Worm (Caenorhabditis elegans): ENCODE data around the gene T05H10.4.

Gene T05H10.4

DNA sequence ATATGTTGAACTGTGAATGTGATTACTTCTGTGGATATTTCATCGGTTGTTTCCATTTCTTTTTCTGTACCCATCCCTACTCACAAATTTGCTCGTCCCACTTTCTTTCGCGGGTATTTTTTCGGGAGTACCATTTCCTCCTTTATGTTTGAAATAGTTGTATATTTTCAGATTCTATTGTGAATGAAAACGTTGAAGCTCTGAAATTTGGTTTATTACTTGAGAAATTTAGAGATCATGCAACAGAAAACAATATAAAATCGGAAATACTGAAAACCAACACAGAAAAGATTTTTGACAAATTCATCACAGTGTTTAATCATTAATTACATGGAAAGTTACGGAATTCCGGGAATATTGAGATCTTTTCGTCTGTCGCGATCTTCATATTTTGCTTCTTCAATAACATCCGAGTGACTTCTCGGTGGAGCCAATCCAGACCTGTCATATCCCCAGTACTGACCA is 32.3 kb upstream of the T05H10.4 start:
- peak; percentile 21 for TF ChIP-seq nhr-25 (tag; optimal IDR thresholded peaks at IDR 0.05)
- no peak for TF ChIP-seq lsy-12 (tag; optimal IDR thresholded peaks at IDR 0.05)
- peak; percentile 6 for TF ChIP-seq nhr-23 (tag; optimal IDR thresholded peaks at IDR 0.05)
- TF ChIP-seq lin-39 (tag; optimal IDR thresholded peaks at IDR 0.05): no peak
- no peak for TF ChIP-seq ceh-82 (tag; optimal IDR thresholded peaks at IDR 0.05)
- TF ChIP-seq ztf-4 (tag; optimal IDR thresholded peaks at IDR 0.05): peak; percentile 73
- TF ChIP-seq nhr-76 (tag; optimal IDR thresholded peaks at IDR 0.05): no peak
- TF ChIP-seq pqm-1 (tag; optimal IDR thresholded peaks at IDR 0.05): no peak
- no peak for TF ChIP-seq hmg-11 (tag; optimal IDR thresholded peaks at IDR 0.05)
- TF ChIP-seq ama-1 (optimal IDR thresholded peaks at IDR 0.05): peak; percentile 42
- no peak for TF ChIP-seq egl-5 (tag; optimal IDR thresholded peaks at IDR 0.05)
- peak; percentile 6 for TF ChIP-seq elt-2 (tag; optimal IDR thresholded peaks at IDR 0.05)
- TF ChIP-seq sea-2 (GFP tag; optimal IDR thresholded peaks at IDR 0.05): no peak
- no peak for TF ChIP-seq nhr-77 (tag; optimal IDR thresholded peaks at IDR 0.05)
- TF ChIP-seq nhr-11 (tag; optimal IDR thresholded peaks at IDR 0.05): no peak
- peak; percentile 34 for TF ChIP-seq nhr-43 (tag; optimal IDR thresholded peaks at IDR 0.05; ENCODE audit: poor library complexity, severe bottlenecking)
- no peak for TF ChIP-seq ceh-16 (tag; optimal IDR thresholded peaks at IDR 0.05)
- no peak for TF ChIP-seq ceh-28 (tag; optimal IDR thresholded peaks at IDR 0.05)
- TF ChIP-seq mdl-1 (tag; optimal IDR thresholded peaks at IDR 0.05): no peak
- TF ChIP-seq eor-1 (tag; optimal IDR thresholded peaks at IDR 0.05): no peak
- TF ChIP-seq fkh-2 (tag; optimal IDR thresholded peaks at IDR 0.05): no peak
- no peak for TF ChIP-seq ztf-11 (tag; optimal IDR thresholded peaks at IDR 0.05)
- no peak for TF ChIP-seq tbx-2 (tag; optimal IDR thresholded peaks at IDR 0.05)
- TF ChIP-seq nhr-237 (tag; optimal IDR thresholded peaks at IDR 0.05): no peak
- no peak for TF ChIP-seq unc-62 (GFP tag; optimal IDR thresholded peaks at IDR 0.05)

DNA sequence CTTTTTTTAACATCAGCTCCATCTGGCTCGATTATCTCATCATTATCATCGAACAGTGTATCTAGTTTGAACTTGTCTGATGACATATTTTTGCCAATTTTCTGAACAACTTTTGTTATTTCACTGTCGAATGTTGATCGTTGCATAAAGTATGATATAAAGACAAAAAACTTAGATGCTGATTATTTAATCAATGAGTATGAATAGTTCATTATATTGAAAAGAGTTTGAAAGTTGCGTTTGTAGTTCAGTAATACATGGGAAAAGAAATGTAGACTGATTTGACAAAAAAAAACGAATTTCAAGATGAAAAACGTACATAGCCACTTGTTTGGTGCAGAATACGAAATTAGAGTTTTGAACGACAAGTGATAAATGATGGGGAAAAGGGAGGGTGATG is 30.5 kb upstream of the T05H10.4 start, which contains the start of gene hda-2:
Gene hda-2 (minus strand): TSS at position 101 of the 400 bp plus-strand sequence.
- TF ChIP-seq fkh-10 (GFP tag; optimal IDR thresholded peaks at IDR 0.05): no peak
- TF ChIP-seq egl-27 (tag; optimal IDR thresholded peaks at IDR 0.05): no peak
- no peak for TF ChIP-seq nhr-43 (tag; optimal IDR thresholded peaks at IDR 0.05; ENCODE audit: poor library complexity, severe bottlenecking)
- TF ChIP-seq mml-1 (tag; optimal IDR thresholded peaks at IDR 0.05): no peak
- no peak for TF ChIP-seq nhr-67 (tag; optimal IDR thresholded peaks at IDR 0.05)
- TF ChIP-seq fkh-2 (tag; optimal IDR thresholded peaks at IDR 0.05): no peak
- no peak for TF ChIP-seq ama-1 (optimal IDR thresholded peaks at IDR 0.05)
- no peak for TF ChIP-seq ZK546.5 (tag; optimal IDR thresholded peaks at IDR 0.05)
- TF ChIP-seq ceh-9 (tag; optimal IDR thresholded peaks at IDR 0.05): no peak
- no peak for TF ChIP-seq aly-2 (tag; optimal IDR thresholded peaks at IDR 0.05)
- TF ChIP-seq mdl-1 (tag; optimal IDR thresholded peaks at IDR 0.05): no peak
- no peak for TF ChIP-seq eor-1 (tag; optimal IDR thresholded peaks at IDR 0.05)

DNA sequence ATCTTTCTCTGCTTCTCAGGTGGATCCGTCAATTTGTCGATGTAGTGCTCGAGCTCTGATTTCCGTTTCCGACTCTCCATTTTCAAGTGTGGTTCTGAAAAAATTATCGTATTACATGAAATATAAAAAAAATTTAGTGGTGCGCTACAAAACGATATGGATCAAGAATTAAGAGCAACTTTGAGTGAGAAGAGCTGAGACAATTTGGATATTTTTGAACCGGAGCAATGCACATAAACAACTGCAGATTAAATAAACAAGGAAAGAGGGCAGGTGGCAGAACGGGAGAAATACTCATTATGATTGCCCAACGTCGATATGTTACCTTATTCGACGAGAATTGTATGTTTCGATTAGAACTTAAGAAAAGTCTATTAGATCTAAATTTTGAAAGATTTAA is 25.3 kb upstream of the T05H10.4 start, which contains the start of gene swsn-7:
Gene swsn-7 (minus strand): TSS at position 101 of the 400 bp plus-strand sequence.
- no peak for TF ChIP-seq ceh-28 (tag; optimal IDR thresholded peaks at IDR 0.05)

DNA sequence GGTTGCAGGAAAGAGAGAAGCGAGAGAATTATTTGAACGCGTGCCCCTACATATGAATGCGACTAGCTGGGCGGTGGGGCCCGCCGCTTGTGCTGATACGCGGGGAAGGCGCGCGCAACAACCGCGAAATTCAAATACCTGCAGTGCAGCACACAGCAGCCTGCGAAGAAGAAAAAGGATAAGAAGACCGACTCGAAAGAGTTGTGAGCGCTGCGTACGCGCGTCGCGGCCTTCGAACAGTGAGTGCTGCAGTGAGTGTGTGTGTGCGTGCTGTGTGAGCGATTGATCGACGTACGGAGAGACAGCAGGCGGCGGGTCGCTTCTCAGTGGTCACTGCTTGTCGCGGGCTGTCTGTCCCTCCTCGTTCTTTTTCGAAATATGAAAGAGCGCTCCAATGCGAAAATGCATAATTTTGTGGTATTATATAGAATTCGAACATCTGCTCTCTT is 24.7 kb upstream of the T05H10.4 start:
- peak; percentile 36 for TF ChIP-seq fos-1 (tag; optimal IDR thresholded peaks at IDR 0.05)
- no peak for TF ChIP-seq nhr-28 (tag; optimal IDR thresholded peaks at IDR 0.05)
- peak; percentile 70 for TF ChIP-seq nhr-23 (tag; optimal IDR thresholded peaks at IDR 0.05)
- no peak for TF ChIP-seq nhr-76 (tag; optimal IDR thresholded peaks at IDR 0.05)
- TF ChIP-seq ztf-11 (tag; optimal IDR thresholded peaks at IDR 0.05): no peak
- TF ChIP-seq ZK546.5 (tag; optimal IDR thresholded peaks at IDR 0.05): no peak
- TF ChIP-seq ceh-28 (tag; optimal IDR thresholded peaks at IDR 0.05): peak; percentile 78
- TF ChIP-seq unc-62 (GFP tag; optimal IDR thresholded peaks at IDR 0.05): peak; percentile 37
- TF ChIP-seq eor-1 (tag; optimal IDR thresholded peaks at IDR 0.05): no peak
- peak; percentile 60 for TF ChIP-seq skn-1 (tag; optimal IDR thresholded peaks at IDR 0.05)
- TF ChIP-seq pqm-1 (tag; optimal IDR thresholded peaks at IDR 0.05): peak; percentile 45
- peak; percentile 68 for TF ChIP-seq fkh-10 (GFP tag; optimal IDR thresholded peaks at IDR 0.05)
- TF ChIP-seq nhr-67 (tag; optimal IDR thresholded peaks at IDR 0.05): no peak
- TF ChIP-seq fkh-2 (tag; optimal IDR thresholded peaks at IDR 0.05): no peak
- peak; percentile 89 for TF ChIP-seq jun-1 (tag; optimal IDR thresholded peaks at IDR 0.05)
- TF ChIP-seq ceh-9 (tag; optimal IDR thresholded peaks at IDR 0.05): no peak
- TF ChIP-seq elt-3 (tag; optimal IDR thresholded peaks at IDR 0.05): no peak
- no peak for TF ChIP-seq aly-2 (tag; optimal IDR thresholded peaks at IDR 0.05)
- no peak for TF ChIP-seq nhr-237 (tag; optimal IDR thresholded peaks at IDR 0.05)
- TF ChIP-seq hmg-11 (tag; optimal IDR thresholded peaks at IDR 0.05): peak; percentile 98
- peak; percentile 82 for TF ChIP-seq lsy-12 (tag; optimal IDR thresholded peaks at IDR 0.05)
- peak; percentile 93 for TF ChIP-seq nfya-1 (tag; optimal IDR thresholded peaks at IDR 0.05; ENCODE audit: insufficient read depth)
- no peak for TF ChIP-seq nhr-77 (tag; optimal IDR thresholded peaks at IDR 0.05)
- peak; percentile 91 for TF ChIP-seq lin-39 (tag; optimal IDR thresholded peaks at IDR 0.05)
- peak; percentile 18 for TF ChIP-seq mdl-1 (tag; optimal IDR thresholded peaks at IDR 0.05)
- peak; percentile 73 for TF ChIP-seq R02D3.7 (tag; optimal IDR thresholded peaks at IDR 0.05)
- TF ChIP-seq ceh-82 (tag; optimal IDR thresholded peaks at IDR 0.05): peak; percentile 43
- no peak for TF ChIP-seq ceh-16 (tag; optimal IDR thresholded peaks at IDR 0.05)
- TF ChIP-seq ztf-4 (tag; optimal IDR thresholded peaks at IDR 0.05): no peak
- TF ChIP-seq nhr-43 (tag; optimal IDR thresholded peaks at IDR 0.05; ENCODE audit: poor library complexity, severe bottlenecking): peak; percentile 73
- peak; percentile 95 for TF ChIP-seq lin-15B (tag; optimal IDR thresholded peaks at IDR 0.05)
- TF ChIP-seq elt-1 (tag; optimal IDR thresholded peaks at IDR 0.05): no peak
- TF ChIP-seq nhr-12 (tag; optimal IDR thresholded peaks at IDR 0.05): no peak
- TF ChIP-seq unc-39 (tag; optimal IDR thresholded peaks at IDR 0.05): no peak
- peak; percentile 88 for TF ChIP-seq elt-2 (tag; optimal IDR thresholded peaks at IDR 0.05)
- peak; percentile 79 for TF ChIP-seq egl-27 (tag; optimal IDR thresholded peaks at IDR 0.05)
- peak; percentile 50 for TF ChIP-seq nhr-25 (tag; optimal IDR thresholded peaks at IDR 0.05)

Data from whole organism, L3 larva.